Worm (Caenorhabditis elegans) whole organism, L1 larva: ENCODE measurements around the gene W01B6.4.

Source experiments
- lsy-2 ChIP-seq, 2 experiments: fragments of 150-350 bp; optimal IDR thresholded peaks; 2 replicates each; lab custom pipeline; 2014; ENCODE audit warnings: missing biosample characterization in 2 of 2, missing genetic modification characterization in 2 of 2
- mep-1 ChIP-seq: fragments of 150-350 bp; optimal IDR thresholded peaks from 2 replicates; lab custom pipeline; 2014; ENCODE audit warnings: missing biosample characterization, missing genetic modification characterization
- nhr-77 ChIP-seq: fragments of 150-350 bp; optimal IDR thresholded peaks from 2 replicates; lab custom pipeline; 2014; ENCODE audit warnings: missing biosample characterization, missing genetic modification characterization
- ztf-4 ChIP-seq: fragments of 150-350 bp; optimal IDR thresholded peaks from 2 replicates; lab custom pipeline; 2014; ENCODE audit warnings: missing biosample characterization, missing genetic modification characterization

DNA sequence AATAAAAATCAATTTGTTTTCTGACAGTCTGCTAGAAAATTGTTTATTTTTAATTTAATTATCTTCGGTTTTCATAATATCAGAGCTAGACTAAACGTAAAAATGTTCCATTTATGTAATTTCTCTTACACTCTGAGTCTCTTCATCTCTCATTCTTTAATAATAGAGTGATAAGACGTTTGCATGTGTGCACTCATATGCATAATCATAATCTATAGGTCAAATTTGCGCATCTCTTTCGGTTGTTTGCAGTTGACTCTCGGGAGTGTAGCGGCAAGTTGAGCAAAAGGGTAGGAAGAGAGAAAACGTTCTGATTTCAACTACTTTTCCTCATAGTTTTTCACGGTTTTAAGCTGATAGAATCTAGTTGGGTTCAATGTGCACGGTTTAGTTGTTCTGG, 8.8 kb upstream of the W01B6.4 start:
- TF ChIP-seq nhr-77 (tag; lab: Kevin White, UChicago) (no peak), mep-1 (no peak), lsy-2 (tag; optimal IDR thresholded peaks at IDR 0.05; lab: Kevin White, UChicago) (no peak), ztf-4 (tag; lab: Kevin White, UChicago) (no peak)
